Fruit fly (Drosophila melanogaster): Measurements from ENCODE around the gene He.

Gene He

dm6 chr2L:13923453-13923852 lies 49.3 kb downstream of the He start, which contains the start of gene Vajk1 (continued):
- TF ChIP-seq CG33557 (GFP tag; optimal IDR thresholded peaks at IDR 0.05) (no peak), crp (GFP tag; optimal IDR thresholded peaks at IDR 0.05) (no peak), kay (GFP tag; optimal IDR thresholded peaks at IDR 0.05) (no peak), dmrt99B (tag; optimal IDR thresholded peaks at IDR 0.05) (no peak), gcm2 (GFP tag; optimal IDR thresholded peaks at IDR 0.05) (no peak), Sox102F (GFP tag; optimal IDR thresholded peaks at IDR 0.05) (no peak), stwl (tag; optimal IDR thresholded peaks at IDR 0.05) (no peak), Neu2 (GFP tag; optimal IDR thresholded peaks at IDR 0.05; ENCODE audit: borderline replicate concordance) (no peak), Ada2b (GFP tag; IDR thresholded peaks at IDR 0.05) (no peak), CrebB (tag; optimal IDR thresholded peaks at IDR 0.05) (no peak), cg (GFP tag; optimal IDR thresholded peaks at IDR 0.05) (no peak)

All from whole organism, embryonic.